Worm (Caenorhabditis elegans) whole organism, L3 larva: ENCODE results near the gene damt-1.
A peak's percentile ranks its signal among the peaks of the same experiment; 100 is the strongest.

Experiments used
- R02D3.7 ChIP-seq: fragments of 150-350 bp; optimal IDR thresholded peaks from 2 replicates; lab custom pipeline; 2014; ENCODE audit warnings: missing biosample characterization, missing genetic modification characterization
- ZK546.5 ChIP-seq: sonication (generic microtip); optimal IDR thresholded peaks from 2 replicates; lab custom pipeline; 2017; ENCODE audit warnings: missing biosample characterization, missing genetic modification characterization
- ama-1 ChIP-seq: fragments of 150-350 bp; optimal IDR thresholded peaks from 2 replicates; lab custom pipeline; 2018
- ceh-9 ChIP-seq: sonication (generic microtip); optimal IDR thresholded peaks from 2 replicates; lab custom pipeline; 2018; ENCODE audit warnings: missing biosample characterization, missing genetic modification characterization
- daf-12 ChIP-seq: fragments of 150-350 bp; optimal IDR thresholded peaks from 2 replicates; lab custom pipeline; 2014; ENCODE audit warnings: missing biosample characterization, missing genetic modification reagents, missing genetic modification characterization
- egl-27 ChIP-seq: sonication (generic microtip); optimal IDR thresholded peaks from 4 replicates; lab custom pipeline; 2017; ENCODE audit warnings: missing biosample characterization, missing genetic modification reagents, missing genetic modification characterization
- elt-2 ChIP-seq: sonication (generic microtip); optimal IDR thresholded peaks from 2 replicates; lab custom pipeline; 2016; ENCODE audit warnings: missing genetic modification reagents, mild to moderate bottlenecking, missing genetic modification characterization, missing compliant biosample characterization
- elt-3 ChIP-seq, 3 experiments: fragments of 150-350 bp in 1 of 3; sonication (generic microtip) in 2 of 3; optimal IDR thresholded peaks; 2 replicates in 2 of 3; 4 replicates in 1 of 3; lab custom pipeline; 2014 to 2017; ENCODE audit warnings: missing biosample characterization in 3 of 3, missing genetic modification characterization in 3 of 3
- fkh-10 ChIP-seq: sonication (generic microtip); optimal IDR thresholded peaks from 2 replicates; lab custom pipeline; 2017; ENCODE audit warnings: missing biosample characterization, missing genetic modification reagents, missing genetic modification characterization
- fkh-2 ChIP-seq: fragments of 150-350 bp; optimal IDR thresholded peaks from 2 replicates; lab custom pipeline; 2014; ENCODE audit warnings: missing biosample characterization, missing genetic modification reagents, missing genetic modification characterization
- hmg-11 ChIP-seq: sonication (generic microtip); optimal IDR thresholded peaks from 2 replicates; lab custom pipeline; 2016; ENCODE audit warnings: missing genetic modification characterization, missing compliant biosample characterization
- jun-1 ChIP-seq: fragments of 150-350 bp; optimal IDR thresholded peaks from 2 replicates; lab custom pipeline; 2014; ENCODE audit warnings: missing biosample characterization, missing genetic modification reagents, missing genetic modification characterization
- lin-15B ChIP-seq: fragments of 150-350 bp; optimal IDR thresholded peaks from 2 replicates; lab custom pipeline; 2014; ENCODE audit warnings: missing biosample characterization, missing genetic modification characterization
- lin-39 ChIP-seq: fragments of 150-350 bp; optimal IDR thresholded peaks from 2 replicates; lab custom pipeline; 2018; ENCODE audit warnings: missing biosample characterization, missing genetic modification reagents, missing genetic modification characterization
- lsy-12 ChIP-seq: sonication (generic microtip); optimal IDR thresholded peaks from 2 replicates; lab custom pipeline; 2016; ENCODE audit warnings: mild to moderate bottlenecking, missing genetic modification characterization, missing compliant biosample characterization
- mdl-1 ChIP-seq: fragments of 150-350 bp; optimal IDR thresholded peaks from 2 replicates; lab custom pipeline; 2014; ENCODE audit warnings: missing biosample characterization, missing genetic modification characterization
- mml-1 ChIP-seq: fragments of 150-350 bp; sonication (generic microtip); optimal IDR thresholded peaks from 3 replicates; lab custom pipeline; 2014; ENCODE audit warnings: missing biosample characterization, missing genetic modification characterization
- nfya-1 ChIP-seq: sonication (generic microtip); optimal IDR thresholded peaks from 2 replicates; lab custom pipeline; 2017; ENCODE audit warnings: missing genetic modification characterization, mild to moderate bottlenecking, missing compliant biosample characterization, antibody characterized with exemption, moderate library complexity; ENCODE audit not compliant: insufficient read depth
- nhr-11 ChIP-seq: fragments of 150-350 bp; optimal IDR thresholded peaks from 2 replicates; lab custom pipeline; 2014; ENCODE audit warnings: missing biosample characterization, missing genetic modification characterization
- nhr-12 ChIP-seq: fragments of 150-350 bp; optimal IDR thresholded peaks from 2 replicates; lab custom pipeline; 2014; ENCODE audit warnings: missing biosample characterization, missing genetic modification characterization
- nhr-23 ChIP-seq: fragments of 150-350 bp; optimal IDR thresholded peaks from 2 replicates; lab custom pipeline; 2014; ENCODE audit warnings: missing biosample characterization, missing genetic modification reagents, missing genetic modification characterization
- nhr-237 ChIP-seq: fragments of 150-350 bp; optimal IDR thresholded peaks from 2 replicates; lab custom pipeline; 2014; ENCODE audit warnings: missing biosample characterization, missing genetic modification characterization
- nhr-25 ChIP-seq: sonication (generic microtip); optimal IDR thresholded peaks from 2 replicates; lab custom pipeline; 2017; ENCODE audit warnings: missing biosample characterization, missing genetic modification characterization
- nhr-43 ChIP-seq: sonication (generic microtip); optimal IDR thresholded peaks from 2 replicates; lab custom pipeline; 2016; ENCODE audit warnings: mild to moderate bottlenecking, missing genetic modification characterization, missing compliant biosample characterization; ENCODE audit not compliant: poor library complexity, severe bottlenecking
- pha-4 ChIP-seq: fragments of 150-350 bp; optimal IDR thresholded peaks from 2 replicates; lab custom pipeline; 2014; ENCODE audit warnings: missing biosample characterization, missing genetic modification reagents, missing genetic modification characterization
- skn-1 ChIP-seq: fragments of 150-350 bp; optimal IDR thresholded peaks from 2 replicates; lab custom pipeline; 2014; ENCODE audit warnings: missing biosample characterization, missing genetic modification characterization
- snpc-4 ChIP-seq: fragments of 150-350 bp; optimal IDR thresholded peaks from 2 replicates; lab custom pipeline; 2014; ENCODE audit warnings: missing biosample characterization, missing genetic modification characterization
- tbx-2 ChIP-seq: sonication (generic microtip); optimal IDR thresholded peaks from 2 replicates; lab custom pipeline; 2016; ENCODE audit warnings: mild to moderate bottlenecking, missing genetic modification characterization, missing compliant biosample characterization
- unc-62 ChIP-seq: fragments of 150-350 bp; sonication (generic microtip); optimal IDR thresholded peaks from 4 replicates; lab custom pipeline; 2014; ENCODE audit warnings: missing biosample characterization, missing genetic modification reagents, missing genetic modification characterization
- zag-1 ChIP-seq: fragments of 150-350 bp; optimal IDR thresholded peaks from 2 replicates; lab custom pipeline; 2014; ENCODE audit warnings: missing biosample characterization, missing genetic modification characterization

Gene damt-1

DNA sequence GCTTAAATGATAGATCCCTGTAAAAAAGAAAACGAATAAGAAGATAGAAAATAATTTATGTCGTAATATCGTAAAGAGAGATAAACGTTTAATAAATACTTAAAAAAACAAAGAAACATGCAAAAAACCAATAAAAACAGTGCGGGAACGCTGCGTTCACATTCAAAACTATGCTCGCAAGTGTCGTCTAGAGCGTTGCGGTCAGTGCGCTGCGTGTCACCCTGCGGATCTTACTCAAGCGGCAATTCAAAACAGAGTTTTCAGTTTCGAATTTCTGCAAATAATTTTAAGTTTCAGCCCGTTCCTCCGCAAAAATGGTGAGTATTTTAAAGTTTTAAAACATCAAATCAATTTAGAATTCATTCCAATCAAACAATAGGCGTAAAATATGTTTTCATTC is 5.1 kb upstream of the damt-1 start, which contains the start of the genes tiar-1 and lelo-4:
tiar-1 (minus strand) TSS at position 17 of the 400 bp plus-strand sequence.
lelo-4 (plus strand) TSS at position 118 of the 400 bp plus-strand sequence.
- TF ChIP-seq nhr-12 (tag; lab: Kevin White, UChicago) (no peak), skn-1 (peak; percentile 12), R02D3.7 (tag; lab: Kevin White, UChicago) (no peak), elt-2 (tag; lab: Kevin White, UChicago) (peak; percentile 76), nfya-1 (tag; lab: Kevin White, UChicago) (peak; percentile 78), fkh-2 (tag; lab: Kevin White, UChicago) (no peak), ama-1 (lab: Kevin White, UChicago) (peak; percentile 61), mml-1 (tag; lab: Kevin White, UChicago) (no peak), lin-15B (tag; lab: Kevin White, UChicago) (peak; percentile 86), hmg-11 (tag; lab: Kevin White, UChicago) (peak; percentile 47), snpc-4 (tag; lab: Kevin White, UChicago) (peak; percentile 84), lin-39 (peak; percentile 48), pha-4 (tag; lab: Kevin White, UChicago) (peak; percentile 78), nhr-25 (tag; lab: Kevin White, UChicago) (peak; percentile 76), nhr-237 (tag; lab: Kevin White, UChicago) (no peak), lsy-12 (tag; lab: Kevin White, UChicago) (no peak), nhr-43 (peak; percentile 26), ZK546.5 (tag; lab: Kevin White, UChicago) (peak; percentile 61), nhr-23 (peak; percentile 66)

DNA sequence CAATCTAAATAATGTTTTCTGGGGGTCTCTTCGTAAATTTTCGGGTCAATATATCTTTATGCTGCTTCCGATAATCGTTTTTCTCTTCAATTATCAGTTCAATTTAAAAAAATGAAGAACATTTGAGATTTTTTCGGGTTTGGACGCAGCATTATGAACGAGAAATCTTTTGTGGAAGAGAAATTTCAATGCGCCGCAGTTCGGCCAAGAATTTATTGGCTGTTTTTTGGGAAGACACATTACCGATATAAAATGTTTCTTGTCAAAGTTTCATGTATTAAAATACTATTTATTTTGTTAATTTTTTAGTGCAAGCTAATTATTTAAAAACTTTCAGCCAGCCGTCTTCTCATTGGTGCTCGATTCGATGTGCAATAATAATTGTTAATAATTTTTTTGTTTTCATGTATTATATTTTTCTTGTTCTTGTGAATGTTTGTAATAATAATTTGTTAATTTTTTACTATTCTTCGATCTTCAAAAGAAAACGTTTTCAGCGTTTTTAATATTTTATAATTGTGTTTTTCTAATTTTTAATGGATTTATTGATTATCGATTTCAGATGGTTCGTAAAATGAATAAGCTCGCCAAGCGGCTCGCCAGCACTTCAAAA is 4.1 kb upstream of the damt-1 start, which contains the start of the genes C18A3.10 and C18A3.3:
C18A3.10 (minus strand) TSS at position 101 of the 613 bp plus-strand sequence.
C18A3.3 (plus strand) TSS at position 563 of the 613 bp plus-strand sequence.
- no peak for TF ChIP-seq jun-1 (tag; lab: Kevin White, UChicago)
- TF ChIP-seq skn-1: no peak
- no peak for TF ChIP-seq ceh-9 (tag; lab: Kevin White, UChicago)
- TF ChIP-seq elt-3 (tag; optimal IDR thresholded peaks at IDR 0.05; lab: Kevin White, UChicago): no peak
- TF ChIP-seq snpc-4 (tag; lab: Kevin White, UChicago): no peak
- TF ChIP-seq mdl-1 (tag; lab: Kevin White, UChicago): no peak

DNA sequence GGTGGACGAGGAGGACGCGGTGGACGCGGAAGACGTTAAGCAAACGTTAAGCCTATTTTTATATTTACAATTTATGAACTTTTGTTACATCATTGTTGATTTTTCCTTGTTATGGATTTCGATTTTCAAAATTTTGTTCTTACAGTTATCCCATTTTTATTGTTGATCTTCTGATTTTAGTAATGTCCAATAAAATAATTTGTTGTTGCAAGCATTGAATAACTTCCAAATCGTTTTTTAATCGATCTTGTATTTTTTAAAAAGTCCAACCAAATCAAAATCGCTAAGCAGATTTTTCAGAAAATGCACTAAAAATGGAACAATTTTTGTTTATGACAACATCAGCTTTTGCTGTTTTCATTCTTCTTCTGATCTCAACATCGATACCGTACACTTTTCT is 2.1 kb upstream of the damt-1 start, which contains the start of gene zipt-3:
zipt-3 (plus strand) TSS at position 301 of the 400 bp plus-strand sequence.
- no peak for TF ChIP-seq elt-2 (tag; lab: Kevin White, UChicago)
- no peak for TF ChIP-seq unc-62 (GFP tag; lab: Kevin White, UChicago)
- TF ChIP-seq mml-1 (tag; lab: Kevin White, UChicago): no peak
- TF ChIP-seq daf-12 (tag; lab: Kevin White, UChicago): no peak
- TF ChIP-seq fkh-2 (tag; lab: Kevin White, UChicago): no peak
- TF ChIP-seq nhr-23: no peak
- no peak for TF ChIP-seq ZK546.5 (tag; lab: Kevin White, UChicago)
- TF ChIP-seq hmg-11 (tag; lab: Kevin White, UChicago): no peak
- no peak for TF ChIP-seq lin-15B (tag; lab: Kevin White, UChicago)
- TF ChIP-seq skn-1: no peak
- TF ChIP-seq nhr-11 (tag; lab: Kevin White, UChicago): no peak

DNA sequence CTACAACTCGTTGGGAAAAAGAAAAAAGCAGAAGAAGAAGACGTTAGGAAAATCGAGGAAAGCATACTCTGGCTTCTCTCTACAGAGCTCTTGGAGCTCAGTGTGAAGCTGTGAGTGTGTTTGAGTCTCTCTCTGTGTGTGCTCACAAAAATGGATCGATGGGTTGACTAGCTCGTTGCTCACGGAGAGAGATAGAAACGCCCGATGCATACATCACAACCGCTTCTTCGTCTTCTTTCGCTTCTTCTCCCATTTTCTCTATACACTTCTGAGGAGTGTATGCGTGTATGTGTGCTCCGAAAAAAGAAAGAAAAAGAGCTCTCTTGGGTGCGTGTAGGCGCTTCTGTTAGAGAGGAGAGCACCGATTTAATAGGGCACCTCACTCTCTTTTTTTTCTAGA is 5.1 kb downstream of the damt-1 start:
- peak; percentile 46 for TF ChIP-seq zag-1
- no peak for TF ChIP-seq nhr-25 (tag; lab: Kevin White, UChicago)
- peak; percentile 94 for TF ChIP-seq lin-39
- TF ChIP-seq lin-15B (tag; lab: Kevin White, UChicago): peak; percentile 71
- TF ChIP-seq snpc-4 (tag; lab: Kevin White, UChicago): peak; percentile 73
- peak; percentile 66 for TF ChIP-seq hmg-11 (tag; lab: Kevin White, UChicago)
- peak; percentile 89 for TF ChIP-seq fkh-10
- peak; percentile 6 for TF ChIP-seq nhr-11 (tag; lab: Kevin White, UChicago)
- TF ChIP-seq tbx-2 (tag; lab: Kevin White, UChicago): peak; percentile 42
- TF ChIP-seq nhr-12 (tag; lab: Kevin White, UChicago): no peak
- peak; percentile 80 for TF ChIP-seq nfya-1 (tag; lab: Kevin White, UChicago)

DNA sequence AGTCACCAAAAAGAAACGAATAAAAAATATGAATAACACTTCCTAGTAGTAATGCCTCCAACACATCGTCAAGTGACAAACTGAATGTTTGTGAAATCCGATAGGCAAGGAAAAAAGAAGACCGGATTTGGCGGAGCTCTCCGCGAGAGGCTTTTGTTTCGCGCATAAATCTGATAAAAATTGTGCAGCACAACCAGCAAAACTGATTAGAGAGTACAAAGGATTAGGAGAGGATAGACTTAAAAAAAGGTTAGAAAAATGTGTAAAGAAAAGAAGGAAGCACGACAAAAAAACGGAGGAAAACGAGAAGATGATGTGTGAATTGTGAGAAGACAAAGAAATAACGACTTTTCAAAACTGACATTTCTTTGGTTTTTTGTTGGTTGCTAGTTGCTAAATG is 7.8 kb downstream of the damt-1 start, which contains the start of gene rab-3:
rab-3 (minus strand) TSS at position 147 of the 400 bp plus-strand sequence.
- peak; percentile 66 for TF ChIP-seq fkh-10
- no peak for TF ChIP-seq ceh-9 (tag; lab: Kevin White, UChicago)
- TF ChIP-seq egl-27: no peak
